Fruit fly (Drosophila melanogaster) whole organism, wandering third instar larva: ENCODE results near the gene Irbp18.

Experiments used
- CG32264 ChIP-seq: fragments of 200-800 bp; sonication (Bioruptor generic); optimal IDR thresholded peaks from 2 replicates; lab custom pipeline; 2016; ENCODE audit warnings: missing biosample characterization, missing genetic modification characterization
- CG9705 ChIP-seq: fragments of 200-800 bp; sonication (Bioruptor generic); optimal IDR thresholded peaks from 2 replicates; lab custom pipeline; 2018; ENCODE audit warnings: missing biosample characterization, mild to moderate bottlenecking, missing genetic modification characterization
- Dfd ChIP-seq: fragments of >200 bp; optimal IDR thresholded peaks from 2 replicates; lab custom pipeline; 2017; ENCODE audit warnings: missing biosample characterization, missing genetic modification characterization
- Dif ChIP-seq: fragments of 200-275, 200-300 bp; sonication (Bioruptor generic); optimal IDR thresholded peaks from 2 replicates; lab custom pipeline; 2018; ENCODE audit warnings: missing biosample characterization, missing genetic modification characterization; ENCODE audit not compliant: partially characterized antibody
- GATAd ChIP-seq: sonication (Bioruptor generic); optimal IDR thresholded peaks from 2 replicates; lab custom pipeline; 2016; ENCODE audit warnings: missing biosample characterization, missing genetic modification characterization
- HLH106 ChIP-seq: fragments of 200-800 bp; optimal IDR thresholded peaks from 3 replicates; lab custom pipeline; 2019; ENCODE audit warnings: missing biosample characterization, mild to moderate bottlenecking, missing genetic modification characterization, moderate library complexity
- Hnf4 ChIP-seq: fragments of 200-800 bp; sonication (Bioruptor generic); optimal IDR thresholded peaks from 2 replicates; lab custom pipeline; 2016; ENCODE audit warnings: missing biosample characterization, mild to moderate bottlenecking, missing genetic modification characterization
- Hr83 ChIP-seq: fragments of 200-300 bp; sonication (Bioruptor generic); optimal IDR thresholded peaks from 2 replicates; lab custom pipeline; 2016; ENCODE audit warnings: missing biosample characterization, mild to moderate bottlenecking, missing genetic modification characterization, moderate library complexity; ENCODE audit not compliant: poor library complexity, severe bottlenecking
- Jra ChIP-seq: sonication (Bioruptor generic); optimal IDR thresholded peaks from 2 replicates; lab custom pipeline; 2016; ENCODE audit warnings: missing biosample characterization, missing genetic modification characterization
- Mio ChIP-seq: sonication (Bioruptor generic); optimal IDR thresholded peaks from 2 replicates; lab custom pipeline; 2016; ENCODE audit warnings: missing biosample characterization, missing genetic modification characterization
- Myc ChIP-seq: fragments of >200 bp; optimal IDR thresholded peaks from 2 replicates; lab custom pipeline; 2017
- N ChIP-seq: fragments of >200 bp; optimal IDR thresholded peaks from 2 replicates; lab custom pipeline; 2018; ENCODE audit warnings: missing biosample characterization, missing external identifiers, missing genetic modification characterization
- OdsH ChIP-seq: fragments of 200-800 bp; sonication (Bioruptor generic); optimal IDR thresholded peaks from 2 replicates; lab custom pipeline; 2016; ENCODE audit warnings: missing biosample characterization, mild to moderate bottlenecking, missing genetic modification characterization
- Rel ChIP-seq, 2 experiments: fragments of 200-800 bp; sonication (Bioruptor generic) in 1 of 2; optimal IDR thresholded peaks; 2 replicates in 1 of 2; 3 replicates in 1 of 2; lab custom pipeline; 2016 to 2019; ENCODE audit warnings: mild to moderate bottlenecking in 2 of 2, missing biosample characterization in 2 of 2, missing genetic modification characterization in 2 of 2, moderate library complexity in 1 of 2
- Sp1 ChIP-seq: fragments of 200-800 bp; sonication (Bioruptor generic); optimal IDR thresholded peaks from 3 replicates; lab custom pipeline; 2019; ENCODE audit warnings: missing biosample characterization, mild to moderate bottlenecking, missing genetic modification characterization, moderate library complexity
- Vsx2 ChIP-seq: fragments of 200-300, 225-300 bp; sonication (Bioruptor generic); optimal IDR thresholded peaks from 2 replicates; lab custom pipeline; 2018; ENCODE audit warnings: missing biosample characterization, missing genetic modification characterization; ENCODE audit not compliant: partially characterized antibody
- br ChIP-seq: fragments of 200-800 bp; sonication (Bioruptor generic); optimal IDR thresholded peaks from 2 replicates; lab custom pipeline; 2016; ENCODE audit warnings: missing biosample characterization, missing genetic modification characterization
- brk ChIP-seq: fragments of 200-800 bp; sonication (Bioruptor generic); optimal IDR thresholded peaks from 2 replicates; lab custom pipeline; 2016; ENCODE audit warnings: missing biosample characterization, mild to moderate bottlenecking, missing genetic modification characterization
- dl ChIP-seq, 2 experiments: fragments of 175-275, 200-275 bp in 1 of 2; fragments of 200-275 bp in 1 of 2; sonication (Bioruptor generic); optimal IDR thresholded peaks; lab custom pipeline; 2018; ENCODE audit warnings: mild to moderate bottlenecking in 2 of 2, missing biosample characterization in 2 of 2, missing genetic modification characterization in 2 of 2, moderate library complexity in 2 of 2; ENCODE audit not compliant: partially characterized antibody in 2 of 2, insufficient read depth in 1 of 2
- dmrt93B ChIP-seq: fragments of 200-800 bp; sonication (Bioruptor generic); optimal IDR thresholded peaks from 2 replicates; lab custom pipeline; 2018; ENCODE audit warnings: missing biosample characterization, mild to moderate bottlenecking, missing genetic modification characterization
- dsf ChIP-seq: sonication (Bioruptor generic); optimal IDR thresholded peaks from 2 replicates; lab custom pipeline; 2016; ENCODE audit warnings: missing biosample characterization, missing genetic modification characterization, borderline replicate concordance
- ey ChIP-seq: fragments of 200-800 bp; sonication (Bioruptor generic); optimal IDR thresholded peaks from 2 replicates; lab custom pipeline; 2016; ENCODE audit warnings: missing biosample characterization, missing genetic modification characterization
- foxo ChIP-seq, 2 experiments: fragments of 200-800 bp; sonication (Bioruptor generic); optimal IDR thresholded peaks; 2 replicates in 1 of 2; 3 replicates in 1 of 2; lab custom pipeline; 2016 to 2017; ENCODE audit warnings: missing biosample characterization in 2 of 2, missing genetic modification characterization in 2 of 2
- fru ChIP-seq: fragments of 200-800 bp; sonication (Bioruptor generic); optimal IDR thresholded peaks from 3 replicates; lab custom pipeline; 2016; ENCODE audit warnings: missing biosample characterization, mild to moderate bottlenecking, missing genetic modification characterization
- h ChIP-seq: fragments of 200-800 bp; sonication (Bioruptor generic); optimal IDR thresholded peaks from 3 replicates; lab custom pipeline; 2016; ENCODE audit warnings: missing biosample characterization, mild to moderate bottlenecking, missing genetic modification characterization
- jim ChIP-seq: fragments of 175-275, 200-325 bp; sonication (Bioruptor generic); optimal IDR thresholded peaks from 2 replicates; lab custom pipeline; 2016; ENCODE audit warnings: missing biosample characterization, mild to moderate bottlenecking, missing genetic modification characterization
- lola ChIP-seq: fragments of >200 bp; optimal IDR thresholded peaks from 2 replicates; lab custom pipeline; 2017; ENCODE audit warnings: missing biosample characterization, missing genetic modification characterization
- pan ChIP-seq: fragments of >200 bp; optimal IDR thresholded peaks from 2 replicates; lab custom pipeline; 2017
- psq ChIP-seq: fragments of 200-800 bp; sonication (Bioruptor generic); optimal IDR thresholded peaks from 3 replicates; lab custom pipeline; 2017; ENCODE audit warnings: missing biosample characterization, mild to moderate bottlenecking, missing genetic modification characterization, moderate library complexity
- rgr ChIP-seq: fragments of 200-800 bp; sonication (Bioruptor generic); optimal IDR thresholded peaks from 3 replicates; lab custom pipeline; 2016; ENCODE audit warnings: missing biosample characterization, mild to moderate bottlenecking, missing genetic modification characterization
- sage ChIP-seq: fragments of 200-800 bp; sonication (Bioruptor generic); optimal IDR thresholded peaks from 2 replicates; lab custom pipeline; 2016; ENCODE audit warnings: missing biosample characterization, mild to moderate bottlenecking, missing genetic modification characterization
- sv ChIP-seq: fragments of 200-800 bp; sonication (Bioruptor generic); optimal IDR thresholded peaks from 3 replicates; lab custom pipeline; 2016; ENCODE audit warnings: missing biosample characterization, missing genetic modification characterization
- tai ChIP-seq: sonication (Bioruptor generic); optimal IDR thresholded peaks from 2 replicates; lab custom pipeline; 2016; ENCODE audit warnings: missing biosample characterization, missing genetic modification characterization
- usp ChIP-seq: fragments of >200 bp; optimal IDR thresholded peaks from 2 replicates; lab custom pipeline; 2017; ENCODE audit warnings: missing biosample characterization, missing genetic modification characterization
- woc ChIP-seq: sonication (Bioruptor generic); optimal IDR thresholded peaks from 2 replicates; lab custom pipeline; 2016; ENCODE audit warnings: missing biosample characterization, mild to moderate bottlenecking, missing genetic modification characterization

Irbp18 gene

dm6 chr3L:11124439-11124838, 26.5 kb upstream of the Irbp18 start:
- no peak for TF ChIP-seq fru (GFP tag; lab: Kevin White, UChicago)
- TF ChIP-seq foxo (GFP tag; optimal IDR thresholded peaks at IDR 0.05; lab: Kevin White, UChicago), result no peak
- TF ChIP-seq brk (GFP tag; lab: Kevin White, UChicago), result no peak
- TF ChIP-seq N (GFP tag; lab: Kevin White, UChicago), result no peak
- no peak for TF ChIP-seq CG9705 (GFP tag; lab: Kevin White, UChicago)
- TF ChIP-seq psq (GFP tag; lab: Kevin White, UChicago), result no peak
- no peak for TF ChIP-seq woc (GFP tag; lab: Kevin White, UChicago)
- TF ChIP-seq, all 38 proteins: peak for 0

- no peak for TF ChIP-seq CG9705 (GFP tag; lab: Kevin White, UChicago)
- no peak for TF ChIP-seq jim (GFP tag; lab: Kevin White, UChicago)
- TF ChIP-seq CG32264 (GFP tag; lab: Kevin White, UChicago), result no peak
- TF ChIP-seq Rel (GFP tag; optimal IDR thresholded peaks at IDR 0.05; lab: Kevin White, UChicago), result no peak
- peak; percentile 3 for TF ChIP-seq Rel (tag; optimal IDR thresholded peaks at IDR 0.05; lab: Kevin White, UChicago)
- no peak for TF ChIP-seq dmrt93B (GFP tag; lab: Kevin White, UChicago)
- peak; percentile 43 for TF ChIP-seq Myc
- TF ChIP-seq tai (GFP tag; lab: Kevin White, UChicago), result no peak
- no peak for TF ChIP-seq fru (GFP tag; lab: Kevin White, UChicago)
- peak in 1 of 2 experiments; percentile 48 for TF ChIP-seq dl (GFP tag; optimal IDR thresholded peaks at IDR 0.05; lab: Kevin White, UChicago; ENCODE audit: insufficient read depth in 1 of 2, partially characterized antibody in 2 of 2)
- TF ChIP-seq sv (GFP tag; lab: Kevin White, UChicago), result no peak
- TF ChIP-seq psq (GFP tag; lab: Kevin White, UChicago), result peak; percentile 45
- TF ChIP-seq Hr83, result no peak
- TF ChIP-seq h, result no peak
- no peak for TF ChIP-seq OdsH
- no peak for TF ChIP-seq usp (GFP tag; lab: Kevin White, UChicago)
- no peak for TF ChIP-seq HLH106 (tag; lab: Kevin White, UChicago)
- TF ChIP-seq Dif (GFP tag; lab: Kevin White, UChicago), result peak; percentile 42
- TF ChIP-seq, all 38 proteins: peak for 5
Measured at dm6 chr3L:11123598-11124284, 25.8 kb upstream of the Irbp18 start.

- no peak for TF ChIP-seq brk (GFP tag; lab: Kevin White, UChicago)
- peak; percentile 81 for TF ChIP-seq jim (GFP tag; lab: Kevin White, UChicago)
- peak; percentile 62 for TF ChIP-seq Hr83
- peak; percentile 43 for TF ChIP-seq h
- no peak for TF ChIP-seq Dfd
- no peak for TF ChIP-seq fru (GFP tag; lab: Kevin White, UChicago)
- TF ChIP-seq Sp1 (GFP tag; lab: Kevin White, UChicago), result peak; percentile 36
- peak in 1 of 2 experiments; percentile 30 for TF ChIP-seq foxo (GFP tag; optimal IDR thresholded peaks at IDR 0.05; lab: Kevin White, UChicago)
- no peak for TF ChIP-seq GATAd
- no peak for TF ChIP-seq ey (GFP tag; lab: Kevin White, UChicago)
- peak; percentile 74 for TF ChIP-seq Myc
- TF ChIP-seq Vsx2 (GFP tag; lab: Kevin White, UChicago), result no peak
- no peak for TF ChIP-seq Rel (GFP tag; optimal IDR thresholded peaks at IDR 0.05; lab: Kevin White, UChicago)
- peak; percentile 59 for TF ChIP-seq Rel (tag; optimal IDR thresholded peaks at IDR 0.05; lab: Kevin White, UChicago)
- TF ChIP-seq woc (GFP tag; lab: Kevin White, UChicago), result no peak
- peak; percentile 29 for TF ChIP-seq rgr (GFP tag; lab: Kevin White, UChicago)
- TF ChIP-seq Hnf4, result no peak
- no peak for TF ChIP-seq dl (GFP tag; optimal IDR thresholded peaks at IDR 0.05; lab: Kevin White, UChicago; ENCODE audit: insufficient read depth in 1 of 2, partially characterized antibody in 2 of 2)
- TF ChIP-seq lola (GFP tag; lab: Kevin White, UChicago), result no peak
- TF ChIP-seq Jra (GFP tag; lab: Kevin White, UChicago), result peak; percentile 51
- peak; percentile 21 for TF ChIP-seq HLH106 (tag; lab: Kevin White, UChicago)
Measured at dm6 chr3L:11123088-11123487, 25.1 kb upstream of the Irbp18 start, which contains the start of the genes Ufd1 and NaPi-III. Ufd1 (minus strand) TSS chr3L:11123216. NaPi-III (plus strand) TSS chr3L:11123348.

- TF ChIP-seq woc (GFP tag; lab: Kevin White, UChicago) (peak; percentile 27), Hnf4 (peak; percentile 46), Vsx2 (GFP tag; lab: Kevin White, UChicago) (no peak), br (GFP tag; lab: Kevin White, UChicago) (no peak), OdsH (no peak), usp (GFP tag; lab: Kevin White, UChicago) (no peak), foxo (GFP tag; optimal IDR thresholded peaks at IDR 0.05; lab: Kevin White, UChicago) (peak; percentile 25 to 56), tai (GFP tag; lab: Kevin White, UChicago) (no peak), Rel (GFP tag; optimal IDR thresholded peaks at IDR 0.05; lab: Kevin White, UChicago) (peak; percentile 87), Rel (tag; optimal IDR thresholded peaks at IDR 0.05; lab: Kevin White, UChicago) (peak; percentile 78), fru (GFP tag; lab: Kevin White, UChicago) (peak; percentile 24), N (GFP tag; lab: Kevin White, UChicago) (no peak), psq (GFP tag; lab: Kevin White, UChicago) (peak; percentile 55), pan (no peak), CG32264 (GFP tag; lab: Kevin White, UChicago) (peak; percentile 12), dmrt93B (GFP tag; lab: Kevin White, UChicago) (no peak), Jra (GFP tag; lab: Kevin White, UChicago) (peak; percentile 14), sv (GFP tag; lab: Kevin White, UChicago) (no peak), rgr (GFP tag; lab: Kevin White, UChicago) (peak; percentile 38), Sp1 (GFP tag; lab: Kevin White, UChicago) (peak; percentile 81), GATAd (no peak), ey (GFP tag; lab: Kevin White, UChicago) (no peak), dsf (peak; percentile 41), Mio (GFP tag; lab: Kevin White, UChicago) (no peak), jim (GFP tag; lab: Kevin White, UChicago) (no peak), Myc (peak; percentile 9), Dif (GFP tag; lab: Kevin White, UChicago) (peak; percentile 1), sage (GFP tag; lab: Kevin White, UChicago) (peak; percentile 82), brk (GFP tag; lab: Kevin White, UChicago) (peak; percentile 37)
Measured at dm6 chr3L:11120419-11120958, 22.5 kb upstream of the Irbp18 start, which contains the start of the genes FoxK and mRpL2. FoxK (minus strand) TSS chr3L:11120783. mRpL2 (plus strand) TSS chr3L:11120847.
